Fruit fly (Drosophila melanogaster): ENCODE data around the gene sls.

sls gene

DNA sequence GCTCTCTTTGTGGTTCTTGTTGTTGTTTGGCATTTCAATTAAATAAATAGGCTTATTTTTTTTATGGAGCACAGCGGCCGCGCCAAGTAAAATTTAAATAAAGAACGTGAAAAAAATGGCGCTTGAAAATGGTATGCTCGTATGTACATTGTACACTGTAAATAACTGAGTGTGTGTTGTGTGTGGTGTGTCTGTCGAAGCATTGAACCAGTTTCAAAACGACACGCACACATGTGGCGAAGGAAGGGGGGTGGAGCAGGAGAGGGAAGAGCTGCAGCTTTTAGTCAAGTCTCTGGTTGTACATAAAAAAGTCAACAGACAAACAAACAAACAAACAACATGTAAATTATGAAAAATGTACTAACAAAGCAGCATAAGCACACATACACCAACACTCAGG lies 110.7 kb downstream of the sls start (continued):
- TF ChIP-seq Oli (tag; optimal IDR thresholded peaks at IDR 0.05) = no peak
- no peak for TF ChIP-seq Neu2 (GFP tag; optimal IDR thresholded peaks at IDR 0.05; ENCODE audit: borderline replicate concordance)
- TF ChIP-seq Dfd (GFP tag; optimal IDR thresholded peaks at IDR 0.05) = no peak
- TF ChIP-seq CG17568 (GFP tag; optimal IDR thresholded peaks at IDR 0.05) = no peak
- TF ChIP-seq kni (GFP tag; optimal IDR thresholded peaks at IDR 0.05) = no peak
- no peak for TF ChIP-seq CG18011 (GFP tag; optimal IDR thresholded peaks at IDR 0.05)
- TF ChIP-seq Fer2 (tag; optimal IDR thresholded peaks at IDR 0.05) = no peak
- TF ChIP-seq tin (GFP tag; optimal IDR thresholded peaks at IDR 0.05) = no peak
- no peak for TF ChIP-seq nmo (GFP tag; optimal IDR thresholded peaks at IDR 0.05)
- no peak for TF ChIP-seq gsb (GFP tag; IDR thresholded peaks at IDR 0.05)
- no peak for TF ChIP-seq CG3726 (GFP tag; IDR thresholded peaks at IDR 0.05)
- TF ChIP-seq CG9609 (GFP tag; optimal IDR thresholded peaks at IDR 0.05) = no peak
- peak; percentile 32 for TF ChIP-seq gem (tag; optimal IDR thresholded peaks at IDR 0.05)
- no peak for TF ChIP-seq Ada2b (GFP tag; IDR thresholded peaks at IDR 0.05)
- peak; percentile 50 for TF ChIP-seq CG2678 (tag; optimal IDR thresholded peaks at IDR 0.05)
- no peak for TF ChIP-seq scrt (GFP tag; optimal IDR thresholded peaks at IDR 0.05)
- TF ChIP-seq CG30431 (GFP tag; optimal IDR thresholded peaks at IDR 0.05) = no peak
- no peak for TF ChIP-seq NC2β (GFP tag; optimal IDR thresholded peaks at IDR 0.05)
- no peak for TF ChIP-seq CG11398 (GFP tag; optimal IDR thresholded peaks at IDR 0.05)
- no peak for TF ChIP-seq cato (GFP tag; optimal IDR thresholded peaks at IDR 0.05; ENCODE audit: borderline replicate concordance)
- no peak for TF ChIP-seq Hr3 (GFP tag; optimal IDR thresholded peaks at IDR 0.05)
- TF ChIP-seq otp (GFP tag; IDR thresholded peaks at IDR 0.05) = no peak
- no peak for TF ChIP-seq CG13424 (tag; optimal IDR thresholded peaks at IDR 0.05)
- TF ChIP-seq CG3847 (GFP tag; IDR thresholded peaks at IDR 0.05) = no peak
- no peak for TF ChIP-seq lmd (GFP tag; IDR thresholded peaks at IDR 0.05)
- no peak for TF ChIP-seq Hand (GFP tag; optimal IDR thresholded peaks at IDR 0.05)
- no peak for TF ChIP-seq CG4617 (GFP tag; optimal IDR thresholded peaks at IDR 0.05; ENCODE audit: borderline replicate concordance)
- TF ChIP-seq chn (GFP tag; optimal IDR thresholded peaks at IDR 0.05) = no peak
- no peak for TF ChIP-seq sens-2 (GFP tag; IDR thresholded peaks at IDR 0.05)
- 0 out of 2 replicates have a peak, but pooled peaks have one; percentile 7 for TF ChIP-seq seq (GFP tag; IDR thresholded peaks at IDR 0.05)
- TF ChIP-seq al (GFP tag; IDR thresholded peaks at IDR 0.05) = no peak
- TF ChIP-seq Hmx (GFP tag; optimal IDR thresholded peaks at IDR 0.05) = no peak
- no peak for TF ChIP-seq Mes4 (GFP tag; optimal IDR thresholded peaks at IDR 0.05)
- TF ChIP-seq CG34422 (GFP tag; IDR thresholded peaks at IDR 0.05) = no peak
- TF ChIP-seq Kr (GFP tag; optimal IDR thresholded peaks at IDR 0.05) = no peak
- TF ChIP-seq corto (GFP tag; optimal IDR thresholded peaks at IDR 0.05) = no peak
- no peak for TF ChIP-seq disco-r (GFP tag; optimal IDR thresholded peaks at IDR 0.05)
- TF ChIP-seq ash1 (GFP tag; optimal IDR thresholded peaks at IDR 0.05) = no peak
- TF ChIP-seq Ets65A (GFP tag) = no peak
- no peak for TF ChIP-seq dan (GFP tag; IDR thresholded peaks at IDR 0.05)
- no peak for TF ChIP-seq CG10147 (GFP tag; optimal IDR thresholded peaks at IDR 0.05)
- TF ChIP-seq CG43689 (GFP tag; IDR thresholded peaks at IDR 0.05) = no peak
- peak; percentile 24 for TF ChIP-seq caup (GFP tag; optimal IDR thresholded peaks at IDR 0.05; ENCODE audit: severe bottlenecking)
- no peak for TF ChIP-seq Jarid2 (GFP tag; optimal IDR thresholded peaks at IDR 0.05)
- no peak for TF ChIP-seq Mad (GFP tag; optimal IDR thresholded peaks at IDR 0.05)
- peak; percentile 15 for TF ChIP-seq CG12219 (GFP tag; optimal IDR thresholded peaks at IDR 0.05)
- no peak for TF ChIP-seq zf30C (GFP tag; optimal IDR thresholded peaks at IDR 0.05)
- TF ChIP-seq MESR4 (GFP tag; optimal IDR thresholded peaks at IDR 0.05) = no peak
- TF ChIP-seq NFAT (GFP tag; IDR thresholded peaks at IDR 0.05) = no peak
- TF ChIP-seq CG30403 (GFP tag; optimal IDR thresholded peaks at IDR 0.05) = no peak
- TF ChIP-seq CG14441 (GFP tag; IDR thresholded peaks at IDR 0.05) = no peak
- TF ChIP-seq CG1792 (GFP tag; optimal IDR thresholded peaks at IDR 0.05) = no peak
